Worm (Caenorhabditis elegans) whole organism, late embryonic: Measurements from ENCODE around the gene C27H5.6.

Experiments
- C08G9.2 ChIP-seq: sonication (generic microtip); optimal IDR thresholded peaks from 2 replicates; lab custom pipeline; 2016; ENCODE audit warnings: mild to moderate bottlenecking, missing genetic modification characterization, moderate library complexity, missing compliant biosample characterization
- C38D4.7 ChIP-seq: fragments of 200-800 bp; sonication (Bioruptor generic); optimal IDR thresholded peaks from 2 replicates; lab custom pipeline; 2018; ENCODE audit warnings: mild to moderate bottlenecking, missing genetic modification characterization, moderate library complexity, missing compliant biosample characterization
- F13H6.1 ChIP-seq: sonication (generic microtip); optimal IDR thresholded peaks from 2 replicates; lab custom pipeline; 2016; ENCODE audit warnings: missing genetic modification characterization, missing compliant biosample characterization
- K02D7.2 ChIP-seq: sonication (generic microtip); optimal IDR thresholded peaks from 2 replicates; lab custom pipeline; 2017; ENCODE audit warnings: mild to moderate bottlenecking, missing genetic modification characterization, missing compliant biosample characterization
- T23F11.4 ChIP-seq: fragments of 200-800 bp; sonication (Bioruptor generic); optimal IDR thresholded peaks from 2 replicates; lab custom pipeline; 2018; ENCODE audit warnings: mild to moderate bottlenecking, missing genetic modification characterization, missing compliant biosample characterization
- Y22D7AL.16 ChIP-seq: sonication (generic microtip); optimal IDR thresholded peaks from 2 replicates; lab custom pipeline; 2016; ENCODE audit warnings: missing genetic modification characterization, missing compliant biosample characterization
- ahr-1 ChIP-seq: sonication (generic microtip); optimal IDR thresholded peaks from 2 replicates; lab custom pipeline; 2016; ENCODE audit warnings: missing genetic modification characterization, missing compliant biosample characterization
- ceh-14 ChIP-seq: sonication (generic microtip); optimal IDR thresholded peaks from 2 replicates; lab custom pipeline; 2016; ENCODE audit warnings: missing genotype, missing genetic modification characterization, missing compliant biosample characterization
- ceh-18 ChIP-seq: sonication (generic microtip); optimal IDR thresholded peaks from 2 replicates; lab custom pipeline; 2016; ENCODE audit warnings: missing genetic modification characterization, missing compliant biosample characterization
- ceh-19 ChIP-seq: fragments of 200-800 bp; sonication (Bioruptor generic); optimal IDR thresholded peaks from 2 replicates; lab custom pipeline; 2018; ENCODE audit warnings: mild to moderate bottlenecking, missing genetic modification characterization, missing compliant biosample characterization
- ceh-22 ChIP-seq: sonication (generic microtip); optimal IDR thresholded peaks from 2 replicates; lab custom pipeline; 2017; ENCODE audit warnings: missing biosample characterization, missing genetic modification characterization
- ceh-24 ChIP-seq: sonication (generic microtip); optimal IDR thresholded peaks from 2 replicates; lab custom pipeline; 2016; ENCODE audit warnings: mild to moderate bottlenecking, missing genetic modification characterization, missing compliant biosample characterization
- ceh-30 ChIP-seq: fragments of 150-350 bp; optimal IDR thresholded peaks from 2 replicates; lab custom pipeline; 2014; ENCODE audit warnings: missing biosample characterization, missing genetic modification characterization
- ceh-45 ChIP-seq: fragments of 200-800 bp; sonication (Bioruptor generic); IDR thresholded peaks from 2 replicates; pipeline ENCODE4 v1.3.6; 2022; ENCODE audit warnings: missing genetic modification reagents, missing genetic modification characterization, missing compliant biosample characterization
- ceh-6 ChIP-seq: fragments of 200-800 bp; sonication (Bioruptor generic); optimal IDR thresholded peaks from 2 replicates; lab custom pipeline; 2018; ENCODE audit warnings: mild to moderate bottlenecking, missing genetic modification characterization, missing compliant biosample characterization
- ceh-9 ChIP-seq: sonication (generic microtip); optimal IDR thresholded peaks from 2 replicates; lab custom pipeline; 2016; ENCODE audit warnings: mild to moderate bottlenecking, missing genetic modification characterization, inconsistent platforms, missing compliant biosample characterization
- che-1 ChIP-seq: sonication (generic microtip); optimal IDR thresholded peaks from 2 replicates; lab custom pipeline; 2016; ENCODE audit warnings: mild to moderate bottlenecking, missing genetic modification characterization, missing compliant biosample characterization
- dve-1 ChIP-seq: sonication (generic microtip); optimal IDR thresholded peaks from 2 replicates; lab custom pipeline; 2017; ENCODE audit warnings: antibody characterized with exemption, mild to moderate bottlenecking, missing genetic modification characterization, missing compliant biosample characterization
- elt-2 ChIP-seq: sonication (generic microtip); optimal IDR thresholded peaks from 2 replicates; lab custom pipeline; 2016; ENCODE audit warnings: missing genetic modification reagents, missing genetic modification characterization, missing compliant biosample characterization
- elt-4 ChIP-seq: sonication (generic microtip); optimal IDR thresholded peaks from 2 replicates; lab custom pipeline; 2016; ENCODE audit warnings: missing genetic modification characterization, missing compliant biosample characterization
- fax-1 ChIP-seq: sonication (generic microtip); optimal IDR thresholded peaks from 2 replicates; lab custom pipeline; 2016; ENCODE audit warnings: missing genotype, missing genetic modification characterization, missing compliant biosample characterization
- fkh-10 ChIP-seq: fragments of 150-350 bp; optimal IDR thresholded peaks from 2 replicates; lab custom pipeline; 2014; ENCODE audit warnings: missing biosample characterization, missing genetic modification reagents, missing genetic modification characterization
- gmeb-2 ChIP-seq: sonication (generic microtip); optimal IDR thresholded peaks from 2 replicates; lab custom pipeline; 2016; ENCODE audit warnings: missing genetic modification characterization, inconsistent platforms, missing compliant biosample characterization
- hlh-30 ChIP-seq: sonication (generic microtip); optimal IDR thresholded peaks from 2 replicates; lab custom pipeline; 2017; ENCODE audit warnings: antibody characterized with exemption, missing genetic modification characterization, missing compliant biosample characterization; ENCODE audit not compliant: insufficient read depth
- hlh-8 ChIP-seq: sonication (generic microtip); optimal IDR thresholded peaks from 2 replicates; lab custom pipeline; 2016; ENCODE audit warnings: missing genotype, missing genetic modification characterization, missing compliant biosample characterization
- lim-6 ChIP-seq: sonication (generic microtip); optimal IDR thresholded peaks from 2 replicates; lab custom pipeline; 2016; ENCODE audit warnings: missing genetic modification characterization, missing compliant biosample characterization
- madf-2 ChIP-seq: sonication (generic microtip); optimal IDR thresholded peaks from 2 replicates; lab custom pipeline; 2017; ENCODE audit warnings: missing genetic modification characterization, missing compliant biosample characterization
- nfya-1 ChIP-seq: sonication (generic microtip); optimal IDR thresholded peaks from 2 replicates; lab custom pipeline; 2017; ENCODE audit warnings: missing genetic modification characterization, mild to moderate bottlenecking, missing compliant biosample characterization, antibody characterized with exemption, moderate library complexity
- nhr-11 ChIP-seq: fragments of 150-350 bp; optimal IDR thresholded peaks from 2 replicates; lab custom pipeline; 2014; ENCODE audit warnings: missing biosample characterization, missing genetic modification characterization
- odd-2 ChIP-seq: sonication (generic microtip); optimal IDR thresholded peaks from 2 replicates; lab custom pipeline; 2017; ENCODE audit warnings: antibody characterized with exemption, mild to moderate bottlenecking, missing genetic modification characterization, missing compliant biosample characterization
- pat-9 ChIP-seq: fragments of 200-800 bp; sonication (Bioruptor generic); optimal IDR thresholded peaks from 2 replicates; lab custom pipeline; 2018; ENCODE audit warnings: mild to moderate bottlenecking, missing genetic modification characterization, moderate library complexity, missing compliant biosample characterization
- pax-1 ChIP-seq: fragments of 150-350 bp; optimal IDR thresholded peaks from 2 replicates; lab custom pipeline; 2014; ENCODE audit warnings: missing biosample characterization, missing genetic modification characterization
- pha-4 ChIP-seq: fragments of 150-350 bp; optimal IDR thresholded peaks from 2 replicates; lab custom pipeline; 2018; ENCODE audit warnings: missing biosample characterization, missing genetic modification reagents, missing genetic modification characterization
- pqm-1 ChIP-seq: sonication (generic microtip); optimal IDR thresholded peaks from 2 replicates; lab custom pipeline; 2016; ENCODE audit warnings: missing genetic modification characterization, missing compliant biosample characterization
- pros-1 ChIP-seq: fragments of 150-350 bp; optimal IDR thresholded peaks from 2 replicates; lab custom pipeline; 2014; ENCODE audit warnings: missing biosample characterization, missing genetic modification reagents, missing genetic modification characterization
- sdc-2 ChIP-seq: sonication (generic microtip); optimal IDR thresholded peaks from 2 replicates; lab custom pipeline; 2016; ENCODE audit warnings: missing genotype, missing genetic modification characterization, missing compliant biosample characterization
- sox-2 ChIP-seq: fragments of 200-800 bp; sonication (Bioruptor generic); IDR thresholded peaks from 2 replicates; pipeline ENCODE4 v1.3.6; 2022; ENCODE audit warnings: missing genetic modification reagents, missing genetic modification characterization, missing compliant biosample characterization
- syd-9 ChIP-seq: sonication (generic microtip); optimal IDR thresholded peaks from 2 replicates; lab custom pipeline; 2016; ENCODE audit warnings: mild to moderate bottlenecking, missing genetic modification characterization, moderate library complexity, missing compliant biosample characterization
- tbx-2 ChIP-seq: sonication (generic microtip); optimal IDR thresholded peaks from 2 replicates; lab custom pipeline; 2016; ENCODE audit warnings: missing genetic modification characterization, missing compliant biosample characterization
- tbx-7 ChIP-seq: sonication (generic microtip); optimal IDR thresholded peaks from 2 replicates; lab custom pipeline; 2016; ENCODE audit warnings: missing genotype, missing genetic modification characterization, missing compliant biosample characterization
- ttx-3 ChIP-seq: sonication (generic microtip); optimal IDR thresholded peaks from 2 replicates; lab custom pipeline; 2016; ENCODE audit warnings: missing genetic modification reagents, missing genetic modification characterization, missing compliant biosample characterization
- unc-3 ChIP-seq, 2 experiments: fragments of 200-800 bp in 1 of 2; sonication (Bioruptor generic) in 1 of 2; sonication (generic microtip) in 1 of 2; conservative IDR thresholded peaks in 1 of 2; optimal IDR thresholded peaks in 1 of 2; 2 replicates each; pipeline versions ENCODE4 v1.3.6 to Lab custom; 2016 to 2022; ENCODE audit warnings: missing compliant biosample characterization in 2 of 2, missing genetic modification characterization in 2 of 2, missing genetic modification reagents in 1 of 2
- unc-42 ChIP-seq: sonication (generic microtip); optimal IDR thresholded peaks from 2 replicates; lab custom pipeline; 2016; ENCODE audit warnings: missing genotype, missing genetic modification characterization, missing compliant biosample characterization
- unc-55 ChIP-seq: sonication (generic microtip); optimal IDR thresholded peaks from 2 replicates; lab custom pipeline; 2017; ENCODE audit warnings: missing biosample characterization, missing genetic modification reagents, missing genetic modification characterization
- unc-86 ChIP-seq: sonication (generic microtip); optimal IDR thresholded peaks from 2 replicates; lab custom pipeline; 2016; ENCODE audit warnings: missing genetic modification characterization, missing compliant biosample characterization
- zip-5 ChIP-seq: sonication (generic microtip); optimal IDR thresholded peaks from 2 replicates; lab custom pipeline; 2016; ENCODE audit warnings: missing genetic modification characterization, missing compliant biosample characterization
- ztf-16 ChIP-seq: sonication (generic microtip); optimal IDR thresholded peaks from 2 replicates; lab custom pipeline; 2017; ENCODE audit warnings: missing genetic modification characterization, missing compliant biosample characterization

The C27H5.6 gene

ce11 chrII:7151969-7152631, 34.9 kb downstream of the C27H5.6 start, which contains the start of gene fust-1 (continued):
- TF ChIP-seq ahr-1 (tag; lab: Kevin White, UChicago) (no peak), ceh-22 (tag; lab: Kevin White, UChicago) (no peak), lim-6 (tag; lab: Kevin White, UChicago) (no peak), madf-2 (tag; lab: Kevin White, UChicago) (peak; percentile 74), F13H6.1 (tag; lab: Kevin White, UChicago) (peak; percentile 6), nfya-1 (tag; lab: Kevin White, UChicago) (peak; percentile 86), elt-2 (tag; lab: Kevin White, UChicago) (peak; percentile 80), gmeb-2 (peak; percentile 69), che-1 (tag; lab: Kevin White, UChicago) (peak; percentile 21), dve-1 (tag; lab: Kevin White, UChicago) (peak; percentile 80), sdc-2 (tag; lab: Kevin White, UChicago) (peak; percentile 30), zip-5 (tag; lab: Kevin White, UChicago) (peak; percentile 23), odd-2 (no peak), ceh-9 (no peak), ceh-45 (0 out of 2 replicates have a peak, but pooled peaks have one; percentile 40), unc-3 (GFP tag; conservative IDR thresholded peaks at IDR 0.05; lab: Robert Waterston, UW) (no peak; the same call in 1 of the 2 replicates), unc-3 (tag; optimal IDR thresholded peaks at IDR 0.05; lab: Kevin White, UChicago) (peak; percentile 26), ceh-19 (GFP tag; lab: Kevin White, UChicago) (peak; percentile 42), C08G9.2 (tag; lab: Kevin White, UChicago) (peak; percentile 57), sox-2 (GFP tag; lab: Robert Waterston, UW) (no peak; the same call in 1 of the 2 replicates), pat-9 (peak; percentile 67), ceh-14 (tag; lab: Kevin White, UChicago) (peak; percentile 73), ceh-30 (tag; lab: Kevin White, UChicago) (peak; percentile 34), pros-1 (tag; lab: Kevin White, UChicago) (peak; percentile 60), elt-4 (no peak), ceh-6 (GFP tag; lab: Kevin White, UChicago) (peak; percentile 52), K02D7.2 (peak; percentile 37), ceh-18 (tag; lab: Kevin White, UChicago) (peak; percentile 78), tbx-2 (tag; lab: Kevin White, UChicago) (peak; percentile 78), ceh-24 (tag; lab: Kevin White, UChicago) (no peak), tbx-7 (tag; lab: Kevin White, UChicago) (peak; percentile 22), unc-55 (GFP tag; lab: Kevin White, UChicago) (peak; percentile 23), unc-42 (tag; lab: Kevin White, UChicago) (peak; percentile 75), ttx-3 (tag; lab: Kevin White, UChicago) (peak; percentile 72), hlh-30 (peak; percentile 58), hlh-8 (tag; lab: Kevin White, UChicago) (peak; percentile 58), nhr-11 (tag; lab: Kevin White, UChicago) (no peak), Y22D7AL.16 (tag; lab: Kevin White, UChicago) (peak; percentile 47), T23F11.4 (peak; percentile 55), syd-9 (tag; lab: Kevin White, UChicago) (peak; percentile 55), pha-4 (tag; lab: Kevin White, UChicago) (no peak), pqm-1 (tag; lab: Kevin White, UChicago) (no peak), fax-1 (tag; lab: Kevin White, UChicago) (peak; percentile 40), pax-1 (tag; lab: Kevin White, UChicago) (peak; percentile 64), ztf-16 (tag; lab: Kevin White, UChicago) (peak; percentile 49), unc-86 (tag; lab: Kevin White, UChicago) (peak; percentile 70), fkh-10 (GFP tag; lab: Kevin White, UChicago) (no peak), C38D4.7 (GFP tag; lab: Kevin White, UChicago) (peak; percentile 20)
